Worm (Caenorhabditis elegans) whole organism, L1 larva: Measurements from ENCODE around the gene F32A5.4.

Experiments used
- ama-1 ChIP-seq: fragments of 150-350 bp; optimal IDR thresholded peaks from 2 replicates; lab custom pipeline; 2014
- dpl-1 ChIP-seq, 3 experiments: fragments of 150-350 bp in 2 of 3; sonication (generic microtip) in 1 of 3; optimal IDR thresholded peaks; 2 replicates each; lab custom pipeline; 2014 to 2017; ENCODE audit warnings: missing biosample characterization in 3 of 3, missing genetic modification characterization in 3 of 3, missing genetic modification reagents in 3 of 3
- isw-1 ChIP-seq: fragments of 200-800 bp; sonication (Bioruptor generic); IDR thresholded peaks from 2 replicates; pipeline ENCODE4 v1.3.6; 2022; ENCODE audit warnings: missing genetic modification characterization, missing compliant biosample characterization
- nhr-71 ChIP-seq: sonication (generic microtip); optimal IDR thresholded peaks from 2 replicates; lab custom pipeline; 2016; ENCODE audit warnings: mild to moderate bottlenecking, missing genetic modification characterization, moderate library complexity, missing compliant biosample characterization
- nhr-76 ChIP-seq: sonication (generic microtip); optimal IDR thresholded peaks from 2 replicates; lab custom pipeline; 2017; ENCODE audit warnings: missing biosample characterization, missing genetic modification characterization
- pqm-1 ChIP-seq: sonication (generic microtip); optimal IDR thresholded peaks from 3 replicates; lab custom pipeline; 2017; ENCODE audit warnings: missing biosample characterization, missing genetic modification characterization
- unc-86 ChIP-seq: sonication (generic microtip); optimal IDR thresholded peaks from 2 replicates; lab custom pipeline; 2016; ENCODE audit warnings: missing genetic modification characterization, missing compliant biosample characterization

ce11 chrII:7203110-7203509, 25.8 kb upstream of the F32A5.4 start, which contains the start of gene srd-56:
- no peak for TF ChIP-seq nhr-76 (tag; lab: Kevin White, UChicago)
- TF ChIP-seq dpl-1 (GFP tag; optimal IDR thresholded peaks at IDR 0.05; lab: Kevin White, UChicago) = no peak
- TF ChIP-seq nhr-71 (tag; lab: Kevin White, UChicago) = no peak
- TF ChIP-seq ama-1 (lab: Kevin White, UChicago) = no peak
- TF ChIP-seq pqm-1 (tag; lab: Kevin White, UChicago) = no peak
- no peak for TF ChIP-seq isw-1 (GFP tag; lab: Robert Waterston, UW)
- no peak for TF ChIP-seq unc-86
